Worm (Caenorhabditis elegans) whole organism, midembryonic: ENCODE data around the gene Y62F5A.9.

Experiments used
- T22C8.4 ChIP-seq: fragments of 200-800 bp; sonication (Bioruptor generic); IDR thresholded peaks from 2 replicates; pipeline ENCODE4 v1.3.6; 2022; ENCODE audit warnings: missing genetic modification characterization, missing compliant biosample characterization
- cog-1 ChIP-seq: sonication (generic microtip); optimal IDR thresholded peaks from 2 replicates; lab custom pipeline; 2016; ENCODE audit warnings: missing genetic modification characterization, missing compliant biosample characterization
- flt-1 ChIP-seq: fragments of 200-800 bp; sonication (Bioruptor generic); IDR thresholded peaks from 2 replicates; pipeline ENCODE4 v1.3.6; 2022; ENCODE audit warnings: missing genetic modification characterization, missing compliant biosample characterization
- klf-2 ChIP-seq: fragments of 200-800 bp; sonication (Bioruptor generic); conservative IDR thresholded peaks from 2 replicates; pipeline ENCODE4 v1.3.6; 2022; ENCODE audit warnings: missing genetic modification reagents, missing genetic modification characterization, missing compliant biosample characterization
- med-1 ChIP-seq: sonication (generic microtip); optimal IDR thresholded peaks from 2 replicates; lab custom pipeline; 2017; ENCODE audit warnings: missing genetic modification characterization, mild to moderate bottlenecking, missing compliant biosample characterization, antibody characterized with exemption, missing genetic modification reagents; ENCODE audit not compliant: insufficient read depth
- ref-1 ChIP-seq: fragments of 200-800 bp; sonication (Bioruptor generic); conservative IDR thresholded peaks from 2 replicates; pipeline ENCODE4 v1.3.6; 2022; ENCODE audit warnings: missing genetic modification reagents, missing genetic modification characterization, missing compliant biosample characterization
- tab-1 ChIP-seq: fragments of 200-800 bp; sonication (Bioruptor generic); IDR thresholded peaks from 2 replicates; pipeline ENCODE4 v1.3.6; 2022; ENCODE audit warnings: missing genetic modification characterization, missing compliant biosample characterization
- ztf-23 ChIP-seq: fragments of 200-800 bp; sonication (Bioruptor generic); IDR thresholded peaks from 2 replicates; pipeline ENCODE4 v1.3.6; 2022; ENCODE audit warnings: missing genetic modification reagents, missing genetic modification characterization, missing compliant biosample characterization
- ztf-29 ChIP-seq: fragments of 200-800 bp; sonication (Bioruptor generic); IDR thresholded peaks from 2 replicates; pipeline ENCODE4 v1.3.6; 2022; ENCODE audit warnings: missing genetic modification reagents, missing genetic modification characterization, missing compliant biosample characterization

The Y62F5A.9 gene

ce11 chrII:11521300-11521699 is 17.3 kb downstream of the Y62F5A.9 start, which contains the start of gene Y62F5A.10:
Gene Y62F5A.10 (plus strand): TSS chrII:11521600.
- TF ChIP-seq ztf-29 (GFP tag; lab: Robert Waterston, UW) (no peak), tab-1 (GFP tag; lab: Robert Waterston, UW) (no peak), cog-1 (tag; lab: Kevin White, UChicago) (no peak), ref-1 (GFP tag; lab: Robert Waterston, UW) (no peak), klf-2 (GFP tag; lab: Robert Waterston, UW) (no peak), T22C8.4 (GFP tag; lab: Robert Waterston, UW) (no peak), med-1 (GFP tag; lab: Kevin White, UChicago) (no peak), ztf-23 (GFP tag; lab: Robert Waterston, UW) (no peak), flt-1 (GFP tag; lab: Robert Waterston, UW) (no peak)

ce11 chrII:11518184-11518583 is 20.5 kb downstream of the Y62F5A.9 start, which contains the start of gene B0334.10:
Gene B0334.10 (plus strand): TSS chrII:11518484.
- TF ChIP-seq tab-1 (GFP tag; lab: Robert Waterston, UW) = no peak
- TF ChIP-seq klf-2 (GFP tag; lab: Robert Waterston, UW) = no peak
- no peak for TF ChIP-seq med-1 (GFP tag; lab: Kevin White, UChicago)
- no peak for TF ChIP-seq flt-1 (GFP tag; lab: Robert Waterston, UW)
- TF ChIP-seq ztf-29 (GFP tag; lab: Robert Waterston, UW) = no peak

- TF ChIP-seq cog-1 (tag; lab: Kevin White, UChicago) (no peak), ztf-29 (GFP tag; lab: Robert Waterston, UW) (no peak), ztf-23 (GFP tag; lab: Robert Waterston, UW) (no peak), tab-1 (GFP tag; lab: Robert Waterston, UW) (no peak), T22C8.4 (GFP tag; lab: Robert Waterston, UW) (no peak), med-1 (GFP tag; lab: Kevin White, UChicago) (no peak), flt-1 (GFP tag; lab: Robert Waterston, UW) (no peak), klf-2 (GFP tag; lab: Robert Waterston, UW) (no peak), ref-1 (GFP tag; lab: Robert Waterston, UW) (no peak)
Observed at ce11 chrII:11514775-11515174, 23.9 kb downstream of the Y62F5A.9 start, which contains the start of gene srh-44. Gene srh-44 (plus strand): TSS chrII:11515075.

ce11 chrII:11512921-11513320 is 25.7 kb downstream of the Y62F5A.9 start:
- TF ChIP-seq T22C8.4 (GFP tag; lab: Robert Waterston, UW) (no peak), ztf-23 (GFP tag; lab: Robert Waterston, UW) (no peak), med-1 (GFP tag; lab: Kevin White, UChicago) (no peak), tab-1 (GFP tag; lab: Robert Waterston, UW) (no peak), ref-1 (GFP tag; lab: Robert Waterston, UW) (no peak), cog-1 (tag; lab: Kevin White, UChicago) (no peak), klf-2 (GFP tag; lab: Robert Waterston, UW) (no peak), flt-1 (GFP tag; lab: Robert Waterston, UW) (no peak), ztf-29 (GFP tag; lab: Robert Waterston, UW) (no peak)

ce11 chrII:11510373-11510772 is 28.3 kb downstream of the Y62F5A.9 start, which contains the start of gene npr-41:
Gene npr-41 (plus strand): TSS chrII:11510673.
- TF ChIP-seq flt-1 (GFP tag; lab: Robert Waterston, UW) (no peak), ztf-23 (GFP tag; lab: Robert Waterston, UW) (no peak), ztf-29 (GFP tag; lab: Robert Waterston, UW) (no peak), klf-2 (GFP tag; lab: Robert Waterston, UW) (no peak), T22C8.4 (GFP tag; lab: Robert Waterston, UW) (no peak), med-1 (GFP tag; lab: Kevin White, UChicago) (no peak), tab-1 (GFP tag; lab: Robert Waterston, UW) (no peak), cog-1 (tag; lab: Kevin White, UChicago) (no peak), ref-1 (GFP tag; lab: Robert Waterston, UW) (no peak)

ce11 chrII:11503761-11504160 is 34.9 kb downstream of the Y62F5A.9 start:
- TF ChIP-seq ztf-29 (GFP tag; lab: Robert Waterston, UW) = peak; percentile 67; the same call in 1 of the 2 replicates
- TF ChIP-seq ref-1 (GFP tag; lab: Robert Waterston, UW) = no peak

- TF ChIP-seq ref-1 (GFP tag; lab: Robert Waterston, UW) (no peak), ztf-23 (GFP tag; lab: Robert Waterston, UW) (no peak), tab-1 (GFP tag; lab: Robert Waterston, UW) (no peak)
Observed at ce11 chrII:11501956-11502355, 36.7 kb downstream of the Y62F5A.9 start.

ce11 chrII:11500198-11500597 is 38.4 kb downstream of the Y62F5A.9 start, which contains the start of gene B0334.20:
Gene B0334.20 (minus strand): TSS chrII:11500459.
- no peak for TF ChIP-seq ztf-29 (GFP tag; lab: Robert Waterston, UW)
- no peak for TF ChIP-seq cog-1 (tag; lab: Kevin White, UChicago)
- TF ChIP-seq ref-1 (GFP tag; lab: Robert Waterston, UW) = no peak
- no peak for TF ChIP-seq tab-1 (GFP tag; lab: Robert Waterston, UW)

- TF ChIP-seq tab-1 (GFP tag; lab: Robert Waterston, UW) = no peak
- no peak for TF ChIP-seq T22C8.4 (GFP tag; lab: Robert Waterston, UW)
- TF ChIP-seq med-1 (GFP tag; lab: Kevin White, UChicago) = no peak
- TF ChIP-seq flt-1 (GFP tag; lab: Robert Waterston, UW) = no peak
- TF ChIP-seq ztf-23 (GFP tag; lab: Robert Waterston, UW) = 0 out of 2 replicates have a peak, but pooled peaks have one; percentile 31
Observed at ce11 chrII:11497365-11497764, 41.3 kb downstream of the Y62F5A.9 start, which contains the start of gene B0334.5. Gene B0334.5 (plus strand): TSS chrII:11497665.

- TF ChIP-seq klf-2 (GFP tag; lab: Robert Waterston, UW) (no peak), ref-1 (GFP tag; lab: Robert Waterston, UW) (no peak), flt-1 (GFP tag; lab: Robert Waterston, UW) (no peak)
Observed at ce11 chrII:11496767-11497166, 41.9 kb downstream of the Y62F5A.9 start, which contains the start of gene emc-5. Gene emc-5 (plus strand): TSS chrII:11496780.
